Fruit fly (Drosophila melanogaster) whole organism, embryonic: Measurements from ENCODE around the gene CG42449.
A peak's percentile ranks its signal among the peaks of the same experiment; 100 is the strongest.

Experiments
- C15 ChIP-seq: fragments of 200-800 bp; sonication (Bioruptor generic); IDR thresholded peaks from 3 replicates; pipeline ENCODE4 v1.3.6; 2022; ENCODE audit warnings: missing biosample characterization, missing genetic modification characterization
- CG10431 ChIP-seq: fragments of 200-800 bp; sonication (Bioruptor generic); optimal IDR thresholded peaks from 3 replicates; lab custom pipeline; 2018; ENCODE audit warnings: missing biosample characterization, mild to moderate bottlenecking, missing genetic modification characterization
- CG11247 ChIP-seq: fragments of 200-800 bp; sonication (Bioruptor generic); IDR thresholded peaks from 2 replicates; pipeline ENCODE4 v1.3.6; 2022; ENCODE audit warnings: missing biosample characterization, missing genetic modification characterization
- CG14050 ChIP-seq: fragments of 200-800 bp; sonication (Bioruptor generic); IDR thresholded peaks from 3 replicates; pipeline ENCODE4 v1.3.6; 2022; ENCODE audit warnings: missing biosample characterization, missing genetic modification characterization
- CG17186 ChIP-seq: fragments of 200-800 bp; sonication (Bioruptor generic); optimal IDR thresholded peaks from 3 replicates; lab custom pipeline; 2017; ENCODE audit warnings: missing biosample characterization, missing genetic modification reagents, missing genetic modification characterization
- CG17361 ChIP-seq: fragments of 200-800 bp; sonication (Bioruptor generic); IDR thresholded peaks from 3 replicates; pipeline ENCODE4 v1.3.6; 2022; ENCODE audit warnings: missing biosample characterization, missing genetic modification characterization
- CG18764 ChIP-seq: fragments of 200-800 bp; sonication (Bioruptor generic); optimal IDR thresholded peaks from 3 replicates; lab custom pipeline; 2016; ENCODE audit warnings: missing biosample characterization, missing genetic modification characterization
- CG2116 ChIP-seq: fragments of 200-800 bp; sonication (Bioruptor generic); optimal IDR thresholded peaks from 3 replicates; lab custom pipeline; 2018; ENCODE audit warnings: missing biosample characterization, mild to moderate bottlenecking, missing genetic modification characterization
- CG2199 ChIP-seq: fragments of 200-800 bp; sonication (Bioruptor generic); IDR thresholded peaks from 3 replicates; pipeline ENCODE4 v1.3.6; 2022; ENCODE audit warnings: missing biosample characterization, missing genetic modification characterization
- CG30431 ChIP-seq: fragments of 200-800 bp; sonication (Bioruptor generic); optimal IDR thresholded peaks from 2 replicates; lab custom pipeline; 2017; ENCODE audit warnings: missing biosample characterization, missing genetic modification characterization
- CG3065 ChIP-seq: fragments of 200-800 bp; sonication (Bioruptor generic); optimal IDR thresholded peaks from 2 replicates; lab custom pipeline; 2016; ENCODE audit warnings: missing biosample characterization, missing genetic modification characterization
- CG3838 ChIP-seq: fragments of 200-800 bp; sonication (Bioruptor generic); optimal IDR thresholded peaks from 3 replicates; lab custom pipeline; 2016; ENCODE audit warnings: missing biosample characterization, missing genetic modification characterization
- CG3847 ChIP-seq: fragments of 200-800 bp; sonication (Bioruptor generic); IDR thresholded peaks from 2 replicates; pipeline ENCODE4 v1.3.6; 2022; ENCODE audit warnings: missing biosample characterization, missing genetic modification characterization
- CG6272 ChIP-seq: fragments of 200-800 bp; sonication (Bioruptor generic); IDR thresholded peaks from 2 replicates; pipeline ENCODE4 v1.3.6; 2022; ENCODE audit warnings: missing biosample characterization, missing genetic modification characterization
- CG7357 ChIP-seq: fragments of 200-800 bp; sonication (Bioruptor generic); IDR thresholded peaks from 3 replicates; pipeline ENCODE4 v1.3.6; 2022; ENCODE audit warnings: missing biosample characterization, missing genetic modification characterization
- CG7745 ChIP-seq: fragments of 200-800 bp; sonication (Bioruptor generic); optimal IDR thresholded peaks from 2 replicates; lab custom pipeline; 2018; ENCODE audit warnings: missing biosample characterization, mild to moderate bottlenecking, missing genetic modification characterization, moderate library complexity
- CG9215 ChIP-seq: fragments of 200-800 bp; sonication (Bioruptor generic); IDR thresholded peaks from 2 replicates; pipeline ENCODE4 v1.3.6; 2022; ENCODE audit warnings: missing biosample characterization, missing genetic modification characterization
- CG9727 ChIP-seq: fragments of 200-800 bp; sonication (Bioruptor generic); optimal IDR thresholded peaks from 3 replicates; lab custom pipeline; 2017; ENCODE audit warnings: missing biosample characterization, mild to moderate bottlenecking, missing genetic modification characterization
- CG9797 ChIP-seq: fragments of 200-800 bp; sonication (Bioruptor generic); optimal IDR thresholded peaks from 3 replicates; lab custom pipeline; 2018; ENCODE audit warnings: missing biosample characterization, mild to moderate bottlenecking, missing genetic modification characterization
- CG9817 ChIP-seq: fragments of 200-800 bp; sonication (Bioruptor generic); optimal IDR thresholded peaks from 2 replicates; lab custom pipeline; 2018; ENCODE audit warnings: missing biosample characterization, mild to moderate bottlenecking, missing genetic modification characterization, moderate library complexity
- CHES-1-like ChIP-seq: fragments of 200-800 bp; sonication (Bioruptor generic); optimal IDR thresholded peaks from 2 replicates; lab custom pipeline; 2016; ENCODE audit warnings: missing biosample characterization, missing genetic modification characterization
- Deaf1 ChIP-seq: fragments of 200-800 bp; optimal IDR thresholded peaks from 3 replicates; lab custom pipeline; 2019; ENCODE audit warnings: missing biosample characterization, mild to moderate bottlenecking, missing genetic modification characterization, moderate library complexity
- Dfd ChIP-seq, 2 experiments: fragments of >200 bp; optimal IDR thresholded peaks; 2 replicates each; lab custom pipeline; 2017; ENCODE audit warnings: missing biosample characterization in 2 of 2, missing genetic modification characterization in 2 of 2
- Doc2 ChIP-seq: fragments of 200-800 bp; sonication (Bioruptor generic); IDR thresholded peaks from 2 replicates; pipeline ENCODE4 v1.3.6; 2022; ENCODE audit warnings: missing biosample characterization, missing genetic modification characterization
- Dref ChIP-seq: fragments of 200-800 bp; sonication (Bioruptor generic); IDR thresholded peaks from 2 replicates; pipeline ENCODE4 v1.3.6; 2022; ENCODE audit warnings: missing biosample characterization, missing genetic modification characterization
- HmgD ChIP-seq: fragments of 200-800 bp; sonication (Bioruptor generic); optimal IDR thresholded peaks from 3 replicates; lab custom pipeline; 2016; ENCODE audit warnings: missing biosample characterization, missing genetic modification characterization
- Hmx ChIP-seq: fragments of 200-800 bp; sonication (Bioruptor generic); optimal IDR thresholded peaks from 2 replicates; lab custom pipeline; 2016; ENCODE audit warnings: missing biosample characterization, missing genetic modification characterization
- Myb ChIP-seq: fragments of 200-800 bp; sonication (Bioruptor generic); optimal IDR thresholded peaks from 2 replicates; lab custom pipeline; 2016; ENCODE audit warnings: missing biosample characterization, missing genetic modification characterization
- Nf-YB ChIP-seq: fragments of 200-800 bp; sonication (Bioruptor generic); optimal IDR thresholded peaks from 3 replicates; lab custom pipeline; 2019; ENCODE audit warnings: missing biosample characterization, mild to moderate bottlenecking, missing genetic modification characterization, moderate library complexity
- Optix ChIP-seq: fragments of 200-800 bp; sonication (Bioruptor generic); IDR thresholded peaks from 3 replicates; pipeline ENCODE4 v1.3.6; 2022; ENCODE audit warnings: missing biosample characterization, missing genetic modification characterization
- PHDP ChIP-seq: fragments of 200-800 bp; sonication (Bioruptor generic); optimal IDR thresholded peaks from 3 replicates; lab custom pipeline; 2018; ENCODE audit warnings: missing biosample characterization, mild to moderate bottlenecking, missing genetic modification characterization, moderate library complexity
- Rx ChIP-seq: fragments of 200-800 bp; sonication (Bioruptor generic); IDR thresholded peaks from 2 replicates; pipeline ENCODE4 v1.3.6; 2022; ENCODE audit warnings: missing biosample characterization, missing genetic modification characterization
- Six4 ChIP-seq: fragments of 200-800 bp; sonication (Bioruptor generic); optimal IDR thresholded peaks from 2 replicates; lab custom pipeline; 2016; ENCODE audit warnings: missing biosample characterization, missing genetic modification characterization
- ac ChIP-seq: fragments of 200-800 bp; sonication (Bioruptor generic); optimal IDR thresholded peaks from 3 replicates; lab custom pipeline; 2017; ENCODE audit warnings: missing biosample characterization, mild to moderate bottlenecking, missing genetic modification characterization
- br ChIP-seq: fragments of >200 bp; optimal IDR thresholded peaks from 2 replicates; lab custom pipeline; 2017
- eyg ChIP-seq: fragments of 200-800 bp; sonication (Bioruptor generic); optimal IDR thresholded peaks from 3 replicates; lab custom pipeline; 2016; ENCODE audit warnings: missing biosample characterization, missing genetic modification characterization
- gcm ChIP-seq: fragments of 200-800 bp; sonication (Bioruptor generic); optimal IDR thresholded peaks from 2 replicates; lab custom pipeline; 2019; ENCODE audit warnings: missing biosample characterization, mild to moderate bottlenecking, missing genetic modification characterization, moderate library complexity
- gcm2 ChIP-seq: fragments of 200-800 bp; sonication (Bioruptor generic); optimal IDR thresholded peaks from 2 replicates; lab custom pipeline; 2016; ENCODE audit warnings: missing biosample characterization, missing genetic modification characterization
- grau ChIP-seq: fragments of 200-800 bp; optimal IDR thresholded peaks from 3 replicates; lab custom pipeline; 2019; ENCODE audit warnings: missing biosample characterization, mild to moderate bottlenecking, missing genetic modification characterization, moderate library complexity
- her ChIP-seq: fragments of 200-800 bp; sonication (Bioruptor generic); optimal IDR thresholded peaks from 2 replicates; lab custom pipeline; 2016; ENCODE audit warnings: missing biosample characterization, missing genetic modification characterization
- insv ChIP-seq, 2 experiments: fragments of 200-800 bp; sonication (Bioruptor generic); optimal IDR thresholded peaks; 3 replicates each; lab custom pipeline; 2016 to 2018; ENCODE audit warnings: missing biosample characterization in 2 of 2, missing genetic modification characterization in 2 of 2
- lbe ChIP-seq: fragments of 200-800 bp; sonication (Bioruptor generic); optimal IDR thresholded peaks from 2 replicates; lab custom pipeline; 2016; ENCODE audit warnings: missing biosample characterization, mild to moderate bottlenecking, missing genetic modification characterization
- lmd ChIP-seq: fragments of 200-800 bp; sonication (Bioruptor generic); IDR thresholded peaks from 2 replicates; pipeline ENCODE4 v1.3.6; 2022; ENCODE audit warnings: missing biosample characterization, missing genetic modification characterization
- schlank ChIP-seq: fragments of 200-800 bp; sonication (Bioruptor generic); optimal IDR thresholded peaks from 2 replicates; lab custom pipeline; 2018; ENCODE audit warnings: missing biosample characterization, mild to moderate bottlenecking, missing genetic modification characterization
- scrt ChIP-seq: fragments of 200-800 bp; sonication (Bioruptor generic); optimal IDR thresholded peaks from 2 replicates; lab custom pipeline; 2018; ENCODE audit warnings: missing biosample characterization, mild to moderate bottlenecking, missing genetic modification characterization, moderate library complexity
- sens-2 ChIP-seq: fragments of 200-800 bp; sonication (Bioruptor generic); IDR thresholded peaks from 2 replicates; pipeline ENCODE4 v1.3.6; 2022; ENCODE audit warnings: missing biosample characterization, missing genetic modification characterization
- sisA ChIP-seq: fragments of 200-800 bp; sonication (Bioruptor generic); IDR thresholded peaks from 2 replicates; pipeline ENCODE4 v1.3.6; 2022; ENCODE audit warnings: missing biosample characterization, missing genetic modification characterization
- tap ChIP-seq: fragments of 200-800 bp; optimal IDR thresholded peaks from 3 replicates; lab custom pipeline; 2019; ENCODE audit warnings: missing biosample characterization, mild to moderate bottlenecking, missing genetic modification characterization, moderate library complexity
- tio ChIP-seq: fragments of 200-800 bp; sonication (Bioruptor generic); optimal IDR thresholded peaks from 2 replicates; lab custom pipeline; 2017; ENCODE audit warnings: missing biosample characterization, missing genetic modification characterization, inconsistent platforms
- usp ChIP-seq: fragments of >200 bp; optimal IDR thresholded peaks from 2 replicates; lab custom pipeline; 2017; ENCODE audit warnings: missing biosample characterization, missing genetic modification characterization
- vnd ChIP-seq: fragments of 200-800 bp; sonication (Bioruptor generic); IDR thresholded peaks from 3 replicates; pipeline ENCODE4 v1.3.6; 2022; ENCODE audit warnings: missing biosample characterization, missing genetic modification characterization; ENCODE audit not compliant: partially characterized antibody
- wek ChIP-seq: fragments of 200-800 bp; sonication (Bioruptor generic); optimal IDR thresholded peaks from 3 replicates; lab custom pipeline; 2018; ENCODE audit warnings: missing biosample characterization, mild to moderate bottlenecking, missing genetic modification characterization, moderate library complexity

Gene CG42449

dm6 chrX:5648437-5648959 lies 34.5 kb upstream of the CG42449 start, which contains the start of gene OtopLa (continued):
- no peak for TF ChIP-seq CG9797 (GFP tag; lab: Kevin White, UChicago)
- peak; percentile 75 for TF ChIP-seq Six4 (GFP tag; lab: Kevin White, UChicago)
- TF ChIP-seq CG30431 (GFP tag; lab: Kevin White, UChicago): peak; percentile 71
- peak; percentile 24 for TF ChIP-seq CG17186
- peak; percentile 69 for TF ChIP-seq CG9817 (tag; lab: Kevin White, UChicago)
- peak; percentile 58; the same call in 1 of the 3 replicates for TF ChIP-seq CG7357 (GFP tag; lab: Robert Waterston, UW)
- peak; percentile 68 for TF ChIP-seq CG18764 (GFP tag; lab: Kevin White, UChicago)
- peak; percentile 78 for TF ChIP-seq eyg
- TF ChIP-seq CG2116 (GFP tag; lab: Kevin White, UChicago): peak; percentile 27
- TF ChIP-seq CG17361 (GFP tag; lab: Robert Waterston, UW): peak; percentile 85
- TF ChIP-seq CG9727: peak; percentile 79
- TF ChIP-seq tap (tag; lab: Kevin White, UChicago): peak; percentile 73
- peak; percentile 70 for TF ChIP-seq CG14050 (GFP tag; lab: Robert Waterston, UW)
- peak; percentile 54 for TF ChIP-seq Deaf1
- peak; percentile 33 for TF ChIP-seq HmgD (GFP tag; lab: Kevin White, UChicago)
- peak; percentile 52 for TF ChIP-seq gcm2
- peak; percentile 83 for TF ChIP-seq Rx (GFP tag; lab: Robert Waterston, UW)
- TF ChIP-seq CG11247 (GFP tag; lab: Robert Waterston, UW): peak; percentile 78
- TF ChIP-seq CG3838: peak; percentile 18
- TF ChIP-seq Nf-YB (GFP tag; lab: Kevin White, UChicago): peak; percentile 56
- TF ChIP-seq sisA: peak; percentile 87
- no peak for TF ChIP-seq Doc2
- peak; percentile 84 for TF ChIP-seq lmd (GFP tag; lab: Robert Waterston, UW)
- TF ChIP-seq PHDP: peak; percentile 86
- TF ChIP-seq lbe (GFP tag; lab: Kevin White, UChicago): peak; percentile 18
- TF ChIP-seq sens-2: peak; percentile 82
- peak; percentile 64 for TF ChIP-seq scrt (GFP tag; lab: Kevin White, UChicago)
- TF ChIP-seq Optix: peak; percentile 79
- no peak for TF ChIP-seq CG2199
- no peak for TF ChIP-seq C15 (GFP tag; lab: Robert Waterston, UW)
- peak; percentile 75 for TF ChIP-seq CG3847 (GFP tag; lab: Robert Waterston, UW)
- peak; percentile 64 for TF ChIP-seq tio (GFP tag; lab: Kevin White, UChicago)
- peak; percentile 77 for TF ChIP-seq grau
- peak; percentile 60 for TF ChIP-seq CHES-1-like (GFP tag; lab: Kevin White, UChicago)
- TF ChIP-seq Dfd (GFP tag; optimal IDR thresholded peaks at IDR 0.05; lab: Kevin White, UChicago): no peak
- peak; percentile 68 for TF ChIP-seq CG9215 (GFP tag; lab: Robert Waterston, UW)
- no peak for TF ChIP-seq vnd (GFP tag; lab: Robert Waterston, UW)
- peak; percentile 81 for TF ChIP-seq CG6272
- no peak for TF ChIP-seq usp (GFP tag; lab: Kevin White, UChicago)
- TF ChIP-seq schlank: peak; percentile 26
- peak; percentile 58 for TF ChIP-seq Hmx (GFP tag; lab: Kevin White, UChicago)
- TF ChIP-seq CG3065: peak; percentile 34
- TF ChIP-seq Myb: peak; percentile 52
- TF ChIP-seq her (GFP tag; lab: Kevin White, UChicago): peak; percentile 66
- peak; percentile 50 for TF ChIP-seq CG10431
- no peak for TF ChIP-seq br
- TF ChIP-seq insv (GFP tag; optimal IDR thresholded peaks at IDR 0.05; lab: Kevin White, UChicago): no peak
- TF ChIP-seq wek: peak; percentile 58
- no peak for TF ChIP-seq CG7745 (tag; lab: Kevin White, UChicago)
- TF ChIP-seq ac (GFP tag; lab: Kevin White, UChicago): peak; percentile 15
- peak; percentile 72 for TF ChIP-seq gcm (GFP tag; lab: Kevin White, UChicago)
- TF ChIP-seq Dref (GFP tag; lab: Robert Waterston, UW): no peak
